Worm (Caenorhabditis elegans) whole organism, young adult: ENCODE data around the gene arx-2.

Experiments
- B0019.2 ChIP-seq: fragments of 200-800 bp; sonication (Bioruptor generic); conservative IDR thresholded peaks from 2 replicates; pipeline ENCODE4 v1.3.6; 2022; ENCODE audit warnings: missing genetic modification reagents, missing genetic modification characterization, missing compliant biosample characterization
- D2030.7 ChIP-seq: fragments of 200-800 bp; sonication (Bioruptor generic); IDR thresholded peaks from 2 replicates; pipeline ENCODE4 v1.3.6; 2022; ENCODE audit warnings: missing genetic modification reagents, missing genetic modification characterization, missing compliant biosample characterization
- F22D6.2 ChIP-seq: sonication (generic microtip); optimal IDR thresholded peaks from 2 replicates; lab custom pipeline; 2016; ENCODE audit warnings: mild to moderate bottlenecking, missing genetic modification characterization, missing compliant biosample characterization
- F23B12.7 ChIP-seq: sonication (generic microtip); optimal IDR thresholded peaks from 2 replicates; lab custom pipeline; 2017; ENCODE audit warnings: missing genetic modification characterization, mild to moderate bottlenecking, missing compliant biosample characterization, antibody characterized with exemption, moderate library complexity; ENCODE audit not compliant: insufficient read depth
- F37B4.10 ChIP-seq: fragments of 200-800 bp; sonication (Bioruptor generic); IDR thresholded peaks from 2 replicates; pipeline ENCODE4 v1.3.6; 2022; ENCODE audit warnings: missing genetic modification characterization, missing compliant biosample characterization
- F55B11.4 ChIP-seq: sonication (generic microtip); optimal IDR thresholded peaks from 2 replicates; lab custom pipeline; 2016; ENCODE audit warnings: missing compliant biosample characterization, missing genetic modification characterization, borderline replicate concordance; ENCODE audit not compliant: insufficient read depth
- F57A8.1 ChIP-seq: fragments of 200-800 bp; sonication (Bioruptor generic); optimal IDR thresholded peaks from 2 replicates; lab custom pipeline; 2018; ENCODE audit warnings: mild to moderate bottlenecking, missing genetic modification characterization, moderate library complexity, missing compliant biosample characterization
- T26A5.8 ChIP-seq: sonication (generic microtip); optimal IDR thresholded peaks from 2 replicates; lab custom pipeline; 2016; ENCODE audit warnings: missing genetic modification characterization, missing compliant biosample characterization
- Y79H2A.3 ChIP-seq: fragments of 200-800 bp; sonication (Bioruptor generic); conservative IDR thresholded peaks from 2 replicates; pipeline ENCODE4 v1.3.6; 2022; ENCODE audit warnings: missing genetic modification reagents, missing genetic modification characterization, missing compliant biosample characterization
- akir-1 ChIP-seq: fragments of 200-800 bp; sonication (Bioruptor generic); optimal IDR thresholded peaks from 2 replicates; lab custom pipeline; 2018; ENCODE audit warnings: mild to moderate bottlenecking, missing genetic modification characterization, moderate library complexity, missing compliant biosample characterization
- ama-1 ChIP-seq, 3 experiments: fragments of 150-350 bp in 1 of 3; sonication (generic microtip) in 2 of 3; optimal IDR thresholded peaks; 2 replicates each; lab custom pipeline; 2014 to 2018; ENCODE audit warnings: missing biosample characterization in 2 of 3, missing genetic modification characterization in 2 of 3, missing genetic modification reagents in 2 of 3
- athp-1 ChIP-seq: sonication (generic microtip); optimal IDR thresholded peaks from 2 replicates; lab custom pipeline; 2017; ENCODE audit warnings: mild to moderate bottlenecking, missing genetic modification characterization, missing compliant biosample characterization
- attf-5 ChIP-seq: fragments of 200-800 bp; sonication (Bioruptor generic); optimal IDR thresholded peaks from 2 replicates; lab custom pipeline; 2018; ENCODE audit warnings: mild to moderate bottlenecking, missing genetic modification characterization, missing compliant biosample characterization
- bed-1 ChIP-seq: fragments of 200-800 bp; sonication (Bioruptor generic); IDR thresholded peaks from 2 replicates; pipeline ENCODE4 v1.3.6; 2022; ENCODE audit warnings: missing genetic modification reagents, missing genetic modification characterization, missing compliant biosample characterization
- ccch-3 ChIP-seq: fragments of 200-800 bp; sonication (Bioruptor generic); optimal IDR thresholded peaks from 2 replicates; lab custom pipeline; 2018; ENCODE audit warnings: mild to moderate bottlenecking, missing genetic modification characterization, missing compliant biosample characterization
- ceh-58 ChIP-seq: fragments of 200-800 bp; sonication (Bioruptor generic); IDR thresholded peaks from 2 replicates; pipeline ENCODE4 v1.3.6; 2022; ENCODE audit warnings: missing genetic modification characterization, missing compliant biosample characterization
- ceh-79 ChIP-seq: sonication (generic microtip); optimal IDR thresholded peaks from 2 replicates; lab custom pipeline; 2017; ENCODE audit warnings: mild to moderate bottlenecking, missing genetic modification characterization, missing compliant biosample characterization
- dpl-1 ChIP-seq: fragments of 150-350 bp; optimal IDR thresholded peaks from 2 replicates; lab custom pipeline; 2014; ENCODE audit warnings: missing biosample characterization, missing genetic modification reagents, missing genetic modification characterization
- efl-1 ChIP-seq: fragments of 150-350 bp; optimal IDR thresholded peaks from 2 replicates; lab custom pipeline; 2014; ENCODE audit warnings: missing biosample characterization, missing genetic modification reagents, missing genetic modification characterization
- egl-18 ChIP-seq: fragments of 200-800 bp; sonication (Bioruptor generic); IDR thresholded peaks from 2 replicates; pipeline ENCODE4 v1.3.6; 2022; ENCODE audit warnings: missing genetic modification reagents, missing genetic modification characterization, missing compliant biosample characterization
- ekl-4 ChIP-seq: fragments of 200-800 bp; sonication (Bioruptor generic); IDR thresholded peaks from 2 replicates; pipeline ENCODE4 v1.3.6; 2022; ENCODE audit warnings: missing genetic modification reagents, missing genetic modification characterization, missing compliant biosample characterization
- ets-4 ChIP-seq: fragments of 200-800 bp; sonication (Bioruptor generic); optimal IDR thresholded peaks from 2 replicates; lab custom pipeline; 2018; ENCODE audit warnings: mild to moderate bottlenecking, missing genetic modification characterization, missing compliant biosample characterization
- fkh-3 ChIP-seq: sonication (generic microtip); optimal IDR thresholded peaks from 2 replicates; lab custom pipeline; 2016; ENCODE audit warnings: mild to moderate bottlenecking, missing genetic modification characterization, missing compliant biosample characterization
- gei-17 ChIP-seq: fragments of 200-800 bp; sonication (Bioruptor generic); optimal IDR thresholded peaks from 2 replicates; lab custom pipeline; 2018; ENCODE audit warnings: mild to moderate bottlenecking, missing genetic modification characterization, missing compliant biosample characterization
- hlh-12 ChIP-seq: sonication (generic microtip); optimal IDR thresholded peaks from 2 replicates; lab custom pipeline; 2016; ENCODE audit warnings: missing genetic modification characterization, missing compliant biosample characterization
- hmg-1.2 ChIP-seq: fragments of 200-800 bp; sonication (Bioruptor generic); IDR thresholded peaks from 2 replicates; pipeline ENCODE4 v1.3.6; 2022; ENCODE audit warnings: missing genetic modification reagents, missing genetic modification characterization, missing compliant biosample characterization
- hmg-20 ChIP-seq: fragments of 200-800 bp; sonication (Bioruptor generic); IDR thresholded peaks from 2 replicates; pipeline ENCODE4 v1.3.6; 2022; ENCODE audit warnings: missing genetic modification reagents, missing genetic modification characterization, missing compliant biosample characterization
- hrde-1 ChIP-seq: sonication (generic microtip); optimal IDR thresholded peaks from 2 replicates; lab custom pipeline; 2016; ENCODE audit warnings: missing genetic modification characterization, mild to moderate bottlenecking, missing compliant biosample characterization, moderate library complexity, missing genotype, missing genetic modification reagents, borderline replicate concordance
- let-607 ChIP-seq, 2 experiments: fragments of 200-800 bp in 1 of 2; sonication (Bioruptor generic) in 1 of 2; sonication (generic microtip) in 1 of 2; optimal IDR thresholded peaks; 2 replicates each; lab custom pipeline; 2016 to 2018; ENCODE audit warnings: mild to moderate bottlenecking in 2 of 2, missing compliant biosample characterization in 2 of 2, missing genetic modification characterization in 2 of 2, moderate library complexity in 2 of 2, missing genotype in 1 of 2
- lin-26 ChIP-seq: fragments of 200-800 bp; sonication (Bioruptor generic); IDR thresholded peaks from 2 replicates; pipeline ENCODE4 v1.3.6; 2022; ENCODE audit warnings: missing genetic modification reagents, missing genetic modification characterization, missing compliant biosample characterization
- lir-1 ChIP-seq: fragments of 200-800 bp; sonication (Bioruptor generic); conservative IDR thresholded peaks from 2 replicates; pipeline ENCODE4 v1.3.6; 2022; ENCODE audit warnings: missing genetic modification reagents, missing genetic modification characterization, missing compliant biosample characterization
- madf-10 ChIP-seq: sonication (generic microtip); optimal IDR thresholded peaks from 2 replicates; lab custom pipeline; 2016; ENCODE audit warnings: mild to moderate bottlenecking, missing genetic modification characterization, missing compliant biosample characterization
- madf-3 ChIP-seq: fragments of 200-800 bp; sonication (Bioruptor generic); IDR thresholded peaks from 2 replicates; pipeline ENCODE4 v1.3.6; 2022; ENCODE audit warnings: missing genetic modification reagents, missing genetic modification characterization, missing compliant biosample characterization
- madf-6 ChIP-seq: fragments of 200-800 bp; sonication (Bioruptor generic); IDR thresholded peaks from 2 replicates; pipeline ENCODE4 v1.3.6; 2022; ENCODE audit warnings: missing genetic modification reagents, missing genetic modification characterization, missing compliant biosample characterization
- mel-28 ChIP-seq: sonication (generic microtip); optimal IDR thresholded peaks from 2 replicates; lab custom pipeline; 2016; ENCODE audit warnings: borderline replicate concordance, mild to moderate bottlenecking, missing genetic modification characterization, missing compliant biosample characterization
- mxl-1 ChIP-seq: sonication (generic microtip); optimal IDR thresholded peaks from 2 replicates; lab custom pipeline; 2016; ENCODE audit warnings: missing genetic modification characterization, missing compliant biosample characterization
- nhr-80 ChIP-seq: sonication (generic microtip); optimal IDR thresholded peaks from 2 replicates; lab custom pipeline; 2016; ENCODE audit warnings: missing genetic modification characterization, missing compliant biosample characterization
- sea-2 ChIP-seq: fragments of 200-800 bp; sonication (Bioruptor generic); IDR thresholded peaks from 2 replicates; pipeline ENCODE4 v1.3.6; 2022; ENCODE audit warnings: missing genetic modification characterization, missing compliant biosample characterization
- snpc-1.1 ChIP-seq: sonication (generic microtip); optimal IDR thresholded peaks from 2 replicates; lab custom pipeline; 2017; ENCODE audit warnings: missing genetic modification characterization, mild to moderate bottlenecking, missing compliant biosample characterization, antibody characterized with exemption, moderate library complexity, missing genotype, missing genetic modification reagents; ENCODE audit not compliant: insufficient read depth
- snpc-1.3 ChIP-seq: sonication (generic microtip); optimal IDR thresholded peaks from 2 replicates; lab custom pipeline; 2017; ENCODE audit warnings: missing genetic modification characterization, mild to moderate bottlenecking, missing compliant biosample characterization, antibody characterized with exemption, moderate library complexity, missing genotype, missing genetic modification reagents; ENCODE audit not compliant: insufficient read depth
- snpc-3.4 ChIP-seq: sonication (generic microtip); optimal IDR thresholded peaks from 2 replicates; lab custom pipeline; 2017; ENCODE audit warnings: missing genetic modification characterization, mild to moderate bottlenecking, missing compliant biosample characterization, antibody characterized with exemption, moderate library complexity, missing genotype, missing genetic modification reagents
- somi-1 ChIP-seq: fragments of 200-800 bp; sonication (Bioruptor generic); optimal IDR thresholded peaks from 2 replicates; lab custom pipeline; 2018; ENCODE audit warnings: mild to moderate bottlenecking, missing genetic modification characterization, missing compliant biosample characterization
- tbp1 ChIP-seq: fragments of 200-800 bp; sonication (Bioruptor generic); optimal IDR thresholded peaks from 2 replicates; lab custom pipeline; 2018; ENCODE audit warnings: mild to moderate bottlenecking, missing genetic modification characterization, missing compliant biosample characterization
- tbx-9 ChIP-seq: sonication (generic microtip); optimal IDR thresholded peaks from 2 replicates; lab custom pipeline; 2016; ENCODE audit warnings: borderline replicate concordance, missing genetic modification characterization, inconsistent platforms, missing compliant biosample characterization
- unc-130 ChIP-seq: sonication (generic microtip); optimal IDR thresholded peaks from 2 replicates; lab custom pipeline; 2016; ENCODE audit warnings: missing genetic modification reagents, missing genetic modification characterization, missing compliant biosample characterization
- unc-62 ChIP-seq: fragments of 150-350 bp; optimal IDR thresholded peaks from 2 replicates; lab custom pipeline; 2014; ENCODE audit warnings: missing biosample characterization, missing genetic modification reagents, missing genetic modification characterization
- xnd-1 ChIP-seq: sonication (generic microtip); optimal IDR thresholded peaks from 2 replicates; lab custom pipeline; 2016; ENCODE audit warnings: missing genotype, missing genetic modification reagents, missing genetic modification characterization, missing compliant biosample characterization
- ztf-25 ChIP-seq: fragments of 200-800 bp; sonication (Bioruptor generic); IDR thresholded peaks from 2 replicates; pipeline ENCODE4 v1.3.6; 2022; ENCODE audit warnings: missing genetic modification reagents, missing genetic modification characterization, missing compliant biosample characterization

Gene arx-2

DNA sequence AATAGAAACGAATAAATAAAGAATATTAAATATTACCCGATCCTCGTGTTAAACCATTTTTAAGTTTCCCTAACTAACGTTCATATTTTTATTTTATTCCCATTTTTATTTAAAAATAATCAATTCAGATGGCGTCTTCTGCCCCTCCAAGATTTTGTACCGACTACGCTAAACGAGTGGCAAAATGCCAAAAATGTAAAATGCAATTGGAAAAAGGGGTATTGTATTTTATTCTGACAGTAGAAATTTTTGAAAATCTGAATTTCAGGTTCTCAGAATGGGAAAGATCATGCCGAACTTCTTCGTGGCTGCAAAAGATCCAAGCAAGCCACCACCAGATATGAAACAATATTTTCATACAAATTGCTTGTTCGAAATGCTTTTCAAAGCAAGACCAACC is 4.7 kb upstream of the arx-2 start, which contains the start of gene K07C5.3 (continued):
- TF ChIP-seq lir-1 (GFP tag; lab: Robert Waterston, UW) (no peak), xnd-1 (tag; lab: Kevin White, UChicago) (no peak), mel-28 (tag; lab: Kevin White, UChicago) (no peak), tbx-9 (tag; lab: Kevin White, UChicago) (no peak), ekl-4 (GFP tag; lab: Robert Waterston, UW) (0 out of 2 replicates have a peak, but pooled peaks have one; percentile 59), ama-1 (optimal IDR thresholded peaks at IDR 0.05; lab: Kevin White, UChicago) (no peak), ama-1 (GFP tag; optimal IDR thresholded peaks at IDR 0.05; lab: Kevin White, UChicago) (no peak), F57A8.1 (GFP tag; lab: Kevin White, UChicago) (no peak), egl-18 (no peak), snpc-3.4 (tag; lab: Kevin White, UChicago) (no peak), unc-62 (GFP tag; lab: Kevin White, UChicago) (no peak), let-607 (tag; optimal IDR thresholded peaks at IDR 0.05; lab: Kevin White, UChicago) (no peak), F23B12.7 (tag; lab: Kevin White, UChicago) (no peak), D2030.7 (peak; percentile 15; the same call in 1 of the 2 replicates), snpc-1.1 (no peak), lin-26 (no peak; the same call in 1 of the 2 replicates), fkh-3 (no peak), mxl-1 (tag; lab: Kevin White, UChicago) (no peak), F22D6.2 (tag; lab: Kevin White, UChicago) (no peak), ceh-58 (GFP tag; lab: Robert Waterston, UW) (no peak), nhr-80 (no peak), snpc-1.3 (tag; lab: Kevin White, UChicago) (no peak), madf-10 (tag; lab: Kevin White, UChicago) (no peak), efl-1 (GFP tag; lab: Kevin White, UChicago) (no peak), ceh-79 (tag; lab: Kevin White, UChicago) (peak; percentile 39), ets-4 (GFP tag; lab: Kevin White, UChicago) (no peak), hlh-12 (tag; lab: Kevin White, UChicago) (no peak), sea-2 (GFP tag; lab: Robert Waterston, UW) (no peak), T26A5.8 (no peak), hmg-20 (GFP tag; lab: Robert Waterston, UW) (no peak), hrde-1 (tag; lab: Kevin White, UChicago) (no peak), madf-6 (no peak), Y79H2A.3 (GFP tag; lab: Robert Waterston, UW) (peak; percentile 66; the same call in 1 of the 2 replicates), athp-1 (tag; lab: Kevin White, UChicago) (peak; percentile 74), unc-130 (GFP tag; lab: Kevin White, UChicago) (no peak), F55B11.4 (no peak), madf-3 (peak; percentile 76), tbp1 (GFP tag; lab: Kevin White, UChicago) (no peak), akir-1 (GFP tag; lab: Kevin White, UChicago) (no peak), hmg-1.2 (0 out of 2 replicates have a peak, but pooled peaks have one; percentile 6), bed-1 (GFP tag; lab: Robert Waterston, UW) (no peak), ccch-3 (no peak), dpl-1 (GFP tag; lab: Kevin White, UChicago) (no peak), somi-1 (GFP tag; lab: Kevin White, UChicago) (no peak), attf-5 (no peak), B0019.2 (GFP tag; lab: Robert Waterston, UW) (no peak), F37B4.10 (GFP tag; lab: Robert Waterston, UW) (no peak), ztf-25 (no peak), gei-17 (GFP tag; lab: Kevin White, UChicago) (no peak)
